Worm (Caenorhabditis elegans): Measurements from ENCODE around the gene aldo-2.

The aldo-2 gene

ce11 chrIII:5895913-5896312 is 19.5 kb upstream of the aldo-2 start, which contains the start of gene pxl-1:
pxl-1 (minus strand) TSS chrIII:5896013.
- TF ChIP-seq F13C5.2 (tag; optimal IDR thresholded peaks at IDR 0.05) (no peak), pes-1 (GFP tag; IDR thresholded peaks at IDR 0.05) (no peak), hnd-1 (tag; optimal IDR thresholded peaks at IDR 0.05) (no peak), ceh-13 (GFP tag; optimal IDR thresholded peaks at IDR 0.05) (no peak), scrt-1 (GFP tag; IDR thresholded peaks at IDR 0.05) (no peak), ama-1 (optimal IDR thresholded peaks at IDR 0.05) (no peak), ets-7 (tag; optimal IDR thresholded peaks at IDR 0.05) (no peak), ceh-36 (tag; optimal IDR thresholded peaks at IDR 0.05) (no peak), tbx-37 (GFP tag; conservative IDR thresholded peaks at IDR 0.05) (no peak), B0310.2 (tag; optimal IDR thresholded peaks at IDR 0.05) (no peak), tbx-11 (GFP tag; IDR thresholded peaks at IDR 0.05) (no peak), tra-4 (tag; optimal IDR thresholded peaks at IDR 0.05) (no peak), hmg-4 (GFP tag; optimal IDR thresholded peaks at IDR 0.05) (no peak), flt-1 (GFP tag; IDR thresholded peaks at IDR 0.05) (no peak)

ce11 chrIII:5892909-5893308 is 16.5 kb upstream of the aldo-2 start:
- TF ChIP-seq hmg-4 (GFP tag; optimal IDR thresholded peaks at IDR 0.05) (no peak), B0310.2 (tag; optimal IDR thresholded peaks at IDR 0.05) (no peak), flt-1 (GFP tag; IDR thresholded peaks at IDR 0.05) (no peak), ceh-13 (GFP tag; optimal IDR thresholded peaks at IDR 0.05) (no peak), ets-7 (tag; optimal IDR thresholded peaks at IDR 0.05) (no peak), tra-4 (tag; optimal IDR thresholded peaks at IDR 0.05) (no peak), scrt-1 (GFP tag; IDR thresholded peaks at IDR 0.05) (no peak), hmbx-1 (tag; optimal IDR thresholded peaks at IDR 0.05) (no peak), aly-1 (tag; optimal IDR thresholded peaks at IDR 0.05) (no peak), tbx-37 (GFP tag; conservative IDR thresholded peaks at IDR 0.05) (no peak), sea-1 (GFP tag; conservative IDR thresholded peaks at IDR 0.05) (no peak), hnd-1 (tag; optimal IDR thresholded peaks at IDR 0.05) (no peak), pes-1 (GFP tag; IDR thresholded peaks at IDR 0.05) (no peak)

ce11 chrIII:5888675-5889074 is 12.2 kb upstream of the aldo-2 start, which contains the start of gene C28H8.8:
C28H8.8 (minus strand) TSS chrIII:5888775.
- no peak for TF ChIP-seq tra-4 (tag; optimal IDR thresholded peaks at IDR 0.05)
- no peak for TF ChIP-seq scrt-1 (GFP tag; IDR thresholded peaks at IDR 0.05)
- TF ChIP-seq aly-1 (tag; optimal IDR thresholded peaks at IDR 0.05) = no peak
- no peak for TF ChIP-seq tbx-11 (GFP tag; IDR thresholded peaks at IDR 0.05)
- no peak for TF ChIP-seq ceh-13 (GFP tag; optimal IDR thresholded peaks at IDR 0.05)
- TF ChIP-seq ceh-36 (tag; optimal IDR thresholded peaks at IDR 0.05) = no peak
- TF ChIP-seq hmbx-1 (tag; optimal IDR thresholded peaks at IDR 0.05) = no peak
- TF ChIP-seq B0310.2 (tag; optimal IDR thresholded peaks at IDR 0.05) = no peak
- TF ChIP-seq F13C5.2 (tag; optimal IDR thresholded peaks at IDR 0.05) = no peak
- TF ChIP-seq hnd-1 (tag; optimal IDR thresholded peaks at IDR 0.05) = no peak

- no peak for TF ChIP-seq tbx-37 (GFP tag; conservative IDR thresholded peaks at IDR 0.05)
- TF ChIP-seq hnd-1 (tag; optimal IDR thresholded peaks at IDR 0.05) = no peak
- TF ChIP-seq hmg-4 (GFP tag; optimal IDR thresholded peaks at IDR 0.05) = no peak
- TF ChIP-seq tra-4 (tag; optimal IDR thresholded peaks at IDR 0.05) = no peak
- TF ChIP-seq sea-1 (GFP tag; conservative IDR thresholded peaks at IDR 0.05) = no peak
Observed at ce11 chrIII:5886893-5887292, 10.5 kb upstream of the aldo-2 start, which contains the start of gene C28H8.7. C28H8.7 (minus strand) TSS chrIII:5886993.

- TF ChIP-seq flt-1 (GFP tag; IDR thresholded peaks at IDR 0.05) (no peak), B0310.2 (tag; optimal IDR thresholded peaks at IDR 0.05) (no peak), hnd-1 (tag; optimal IDR thresholded peaks at IDR 0.05) (no peak), scrt-1 (GFP tag; IDR thresholded peaks at IDR 0.05) (no peak), F13C5.2 (tag; optimal IDR thresholded peaks at IDR 0.05) (no peak), ceh-13 (GFP tag; optimal IDR thresholded peaks at IDR 0.05) (no peak), ama-1 (optimal IDR thresholded peaks at IDR 0.05) (no peak), hmbx-1 (tag; optimal IDR thresholded peaks at IDR 0.05) (no peak), pes-1 (GFP tag; IDR thresholded peaks at IDR 0.05) (no peak), sea-1 (GFP tag; conservative IDR thresholded peaks at IDR 0.05) (no peak), tbx-11 (GFP tag; IDR thresholded peaks at IDR 0.05) (no peak), tbx-37 (GFP tag; conservative IDR thresholded peaks at IDR 0.05) (no peak), ceh-36 (tag; optimal IDR thresholded peaks at IDR 0.05) (no peak), aly-1 (tag; optimal IDR thresholded peaks at IDR 0.05) (no peak)
Observed at ce11 chrIII:5884459-5884858, 8.0 kb upstream of the aldo-2 start.

- TF ChIP-seq hmbx-1 (tag; optimal IDR thresholded peaks at IDR 0.05) (no peak), ceh-36 (tag; optimal IDR thresholded peaks at IDR 0.05) (no peak), sea-1 (GFP tag; conservative IDR thresholded peaks at IDR 0.05) (no peak), hnd-1 (tag; optimal IDR thresholded peaks at IDR 0.05) (no peak), hmg-4 (GFP tag; optimal IDR thresholded peaks at IDR 0.05) (no peak), tra-4 (tag; optimal IDR thresholded peaks at IDR 0.05) (no peak), ama-1 (optimal IDR thresholded peaks at IDR 0.05) (no peak), flt-1 (GFP tag; IDR thresholded peaks at IDR 0.05) (no peak), tbx-37 (GFP tag; conservative IDR thresholded peaks at IDR 0.05) (no peak), B0310.2 (tag; optimal IDR thresholded peaks at IDR 0.05) (no peak), F13C5.2 (tag; optimal IDR thresholded peaks at IDR 0.05) (no peak), pes-1 (GFP tag; IDR thresholded peaks at IDR 0.05) (no peak)
Observed at ce11 chrIII:5884007-5884406, 7.6 kb upstream of the aldo-2 start, which contains the start of gene C28H8.5. C28H8.5 (plus strand) TSS chrIII:5884307.

ce11 chrIII:5883517-5883916 is 7.1 kb upstream of the aldo-2 start:
- TF ChIP-seq pes-1 (GFP tag; IDR thresholded peaks at IDR 0.05) (no peak), hmg-4 (GFP tag; optimal IDR thresholded peaks at IDR 0.05) (no peak), hnd-1 (tag; optimal IDR thresholded peaks at IDR 0.05) (no peak)

- TF ChIP-seq hnd-1 (tag; optimal IDR thresholded peaks at IDR 0.05) (no peak), tra-4 (tag; optimal IDR thresholded peaks at IDR 0.05) (no peak), hmbx-1 (tag; optimal IDR thresholded peaks at IDR 0.05) (no peak), scrt-1 (GFP tag; IDR thresholded peaks at IDR 0.05) (no peak), ama-1 (optimal IDR thresholded peaks at IDR 0.05) (no peak), F13C5.2 (tag; optimal IDR thresholded peaks at IDR 0.05) (no peak), ceh-13 (GFP tag; optimal IDR thresholded peaks at IDR 0.05) (no peak)
Observed at ce11 chrIII:5882823-5883222, 6.4 kb upstream of the aldo-2 start, which contains the start of gene F01F1.14. F01F1.14 (minus strand) TSS chrIII:5882923.

Measured in whole organism, early embryonic.